Fruit fly (Drosophila melanogaster): Measurements from ENCODE around the gene CG11403.

Gene CG11403

DNA sequence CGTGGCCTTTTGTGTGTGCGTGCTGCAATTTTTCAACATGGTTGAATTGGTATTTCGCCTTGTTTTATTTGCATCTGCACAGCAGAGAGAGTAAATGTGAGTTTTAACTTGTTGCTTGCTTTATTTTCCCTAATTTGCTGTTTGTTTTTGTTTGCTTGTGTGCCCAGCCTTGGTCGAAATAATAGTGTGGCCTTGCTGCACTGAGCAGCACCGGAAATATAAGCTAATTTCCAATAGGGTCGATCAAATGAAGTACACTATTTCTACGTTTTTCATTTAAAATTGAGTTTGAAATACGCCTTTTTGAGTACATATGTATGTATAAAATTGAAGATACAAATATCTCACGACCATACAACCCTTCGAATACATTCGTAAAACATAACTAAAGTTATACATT, 23.0 kb downstream of the CG11403 start:
- TF ChIP-seq sisA (GFP tag; IDR thresholded peaks at IDR 0.05) (no peak), Dek (tag; optimal IDR thresholded peaks at IDR 0.05) (no peak), cwo (GFP tag; optimal IDR thresholded peaks at IDR 0.05) (no peak), CG6175 (GFP tag; IDR thresholded peaks at IDR 0.05) (no peak), tio (GFP tag; optimal IDR thresholded peaks at IDR 0.05) (no peak), CG9727 (GFP tag; optimal IDR thresholded peaks at IDR 0.05) (no peak), CG10267 (tag; optimal IDR thresholded peaks at IDR 0.05) (no peak), pros (GFP tag; optimal IDR thresholded peaks at IDR 0.05) (no peak), da (GFP tag; optimal IDR thresholded peaks at IDR 0.05) (no peak), usp (GFP tag; optimal IDR thresholded peaks at IDR 0.05) (no peak), corto (GFP tag; optimal IDR thresholded peaks at IDR 0.05) (no peak), CG9797 (GFP tag; optimal IDR thresholded peaks at IDR 0.05) (no peak), Sox102F (GFP tag; optimal IDR thresholded peaks at IDR 0.05) (no peak), Ada2b (GFP tag; IDR thresholded peaks at IDR 0.05) (no peak), ssp (GFP tag; IDR thresholded peaks at IDR 0.05) (no peak), CG1603 (tag; optimal IDR thresholded peaks at IDR 0.05) (no peak), Trl (optimal IDR thresholded peaks at IDR 0.05) (no peak), Trl (GFP tag; optimal IDR thresholded peaks at IDR 0.05) (no peak), Chrac-16 (GFP tag; optimal IDR thresholded peaks at IDR 0.05) (no peak), CG14014 (GFP tag; IDR thresholded peaks at IDR 0.05) (no peak), CG17186 (GFP tag; optimal IDR thresholded peaks at IDR 0.05) (no peak), CG4730 (GFP tag; IDR thresholded peaks at IDR 0.05) (no peak), NC2α (GFP tag; optimal IDR thresholded peaks at IDR 0.05) (no peak), ewg (GFP tag; optimal IDR thresholded peaks at IDR 0.05) (no peak), hth (optimal IDR thresholded peaks at IDR 0.05) (no peak), klu (GFP tag; IDR thresholded peaks at IDR 0.05) (no peak), CG32772 (GFP tag; IDR thresholded peaks at IDR 0.05) (no peak), ranshi (GFP tag; IDR thresholded peaks at IDR 0.05) (no peak), fd3F (GFP tag; optimal IDR thresholded peaks at IDR 0.05) (no peak), CG9437 (GFP tag; optimal IDR thresholded peaks at IDR 0.05) (no peak), gfzf (GFP tag; optimal IDR thresholded peaks at IDR 0.05) (peak; percentile 39), CG2712 (tag; optimal IDR thresholded peaks at IDR 0.05) (no peak), tgo (GFP tag; IDR thresholded peaks at IDR 0.05) (no peak), Sry-δ (GFP tag; optimal IDR thresholded peaks at IDR 0.05) (no peak), stwl (tag; optimal IDR thresholded peaks at IDR 0.05) (peak; percentile 87), B-H2 (GFP tag; optimal IDR thresholded peaks at IDR 0.05) (no peak), Sry-β (GFP tag; optimal IDR thresholded peaks at IDR 0.05) (no peak), slbo (GFP tag; IDR thresholded peaks at IDR 0.05) (no peak), CG10959 (GFP tag; IDR thresholded peaks at IDR 0.05) (no peak), sens-2 (GFP tag; IDR thresholded peaks at IDR 0.05) (no peak), CG30431 (GFP tag; optimal IDR thresholded peaks at IDR 0.05) (no peak), ara (GFP tag; IDR thresholded peaks at IDR 0.05) (no peak), Ets97D (GFP tag; optimal IDR thresholded peaks at IDR 0.05) (peak; percentile 38), CG30020 (tag; optimal IDR thresholded peaks at IDR 0.05) (no peak), CG18262 (tag; optimal IDR thresholded peaks at IDR 0.05) (peak; percentile 7), Dbx (GFP tag; IDR thresholded peaks at IDR 0.05) (no peak), CG34224 (GFP tag; IDR thresholded peaks at IDR 0.05; ENCODE audit: partially characterized antibody) (no peak), ERR (GFP tag; optimal IDR thresholded peaks at IDR 0.05) (no peak), Elba2 (GFP tag; optimal IDR thresholded peaks at IDR 0.05) (peak; percentile 80), hkb (optimal IDR thresholded peaks at IDR 0.05) (no peak), hkb (GFP tag; IDR thresholded peaks at IDR 0.05) (no peak), CG11723 (GFP tag; optimal IDR thresholded peaks at IDR 0.05) (no peak), CG4707 (GFP tag; optimal IDR thresholded peaks at IDR 0.05) (no peak), Drgx (GFP tag; IDR thresholded peaks at IDR 0.05) (peak; percentile 20; the same call in 1 of the 2 replicates)
